Worm (Caenorhabditis elegans) whole organism, young adult: ENCODE measurements around the gene R11H6.5.
A peak's percentile ranks its signal among the peaks of the same experiment; 100 is the strongest.

Source experiments
- B0035.1 ChIP-seq: sonication (generic microtip); optimal IDR thresholded peaks from 2 replicates; lab custom pipeline; 2016; ENCODE audit warnings: missing genetic modification characterization, mild to moderate bottlenecking, missing compliant biosample characterization, missing genotype, missing genetic modification reagents
- C06A6.2 ChIP-seq: fragments of 200-800 bp; sonication (Bioruptor generic); conservative IDR thresholded peaks from 2 replicates; pipeline ENCODE4 v1.3.6; 2022; ENCODE audit warnings: missing genetic modification characterization, missing compliant biosample characterization
- F23B12.7 ChIP-seq: sonication (generic microtip); optimal IDR thresholded peaks from 2 replicates; lab custom pipeline; 2017; ENCODE audit warnings: missing genetic modification characterization, mild to moderate bottlenecking, missing compliant biosample characterization, antibody characterized with exemption, moderate library complexity; ENCODE audit not compliant: insufficient read depth
- F33H1.4 ChIP-seq: fragments of 200-800 bp; sonication (Bioruptor generic); IDR thresholded peaks from 2 replicates; pipeline ENCODE4 v1.3.6; 2022; ENCODE audit warnings: missing genetic modification reagents, missing genetic modification characterization, missing compliant biosample characterization
- K12H6.12 ChIP-seq: fragments of 200-800 bp; sonication (Bioruptor generic); optimal IDR thresholded peaks from 2 replicates; lab custom pipeline; 2018; ENCODE audit warnings: mild to moderate bottlenecking, missing genetic modification characterization, missing compliant biosample characterization
- T07F8.4 ChIP-seq: sonication (generic microtip); optimal IDR thresholded peaks from 2 replicates; lab custom pipeline; 2016; ENCODE audit warnings: mild to moderate bottlenecking, missing genetic modification characterization, moderate library complexity, missing compliant biosample characterization
- T26A5.8 ChIP-seq: sonication (generic microtip); optimal IDR thresholded peaks from 2 replicates; lab custom pipeline; 2016; ENCODE audit warnings: missing genetic modification characterization, missing compliant biosample characterization
- Y67H2A.10 ChIP-seq: fragments of 200-800 bp; sonication (Bioruptor generic); conservative IDR thresholded peaks from 2 replicates; pipeline ENCODE4 v1.3.6; 2022; ENCODE audit warnings: missing genetic modification reagents, missing genetic modification characterization, missing compliant biosample characterization
- Y79H2A.3 ChIP-seq: fragments of 200-800 bp; sonication (Bioruptor generic); conservative IDR thresholded peaks from 2 replicates; pipeline ENCODE4 v1.3.6; 2022; ENCODE audit warnings: missing genetic modification reagents, missing genetic modification characterization, missing compliant biosample characterization
- Y95B8A.8 ChIP-seq: fragments of 200-800 bp; sonication (Bioruptor generic); IDR thresholded peaks from 2 replicates; pipeline ENCODE4 v1.3.6; 2022; ENCODE audit warnings: missing genetic modification reagents, missing genetic modification characterization, missing compliant biosample characterization
- akir-1 ChIP-seq: fragments of 200-800 bp; sonication (Bioruptor generic); optimal IDR thresholded peaks from 2 replicates; lab custom pipeline; 2018; ENCODE audit warnings: mild to moderate bottlenecking, missing genetic modification characterization, moderate library complexity, missing compliant biosample characterization
- athp-1 ChIP-seq: sonication (generic microtip); optimal IDR thresholded peaks from 2 replicates; lab custom pipeline; 2017; ENCODE audit warnings: mild to moderate bottlenecking, missing genetic modification characterization, missing compliant biosample characterization
- attf-5 ChIP-seq: fragments of 200-800 bp; sonication (Bioruptor generic); optimal IDR thresholded peaks from 2 replicates; lab custom pipeline; 2018; ENCODE audit warnings: mild to moderate bottlenecking, missing genetic modification characterization, missing compliant biosample characterization
- bed-1 ChIP-seq: fragments of 200-800 bp; sonication (Bioruptor generic); IDR thresholded peaks from 2 replicates; pipeline ENCODE4 v1.3.6; 2022; ENCODE audit warnings: missing genetic modification reagents, missing genetic modification characterization, missing compliant biosample characterization
- bed-2 ChIP-seq: fragments of 200-800 bp; sonication (Bioruptor generic); IDR thresholded peaks from 2 replicates; pipeline ENCODE4 v1.3.6; 2022; ENCODE audit warnings: missing genetic modification reagents, missing genetic modification characterization, missing compliant biosample characterization
- cebp-1 ChIP-seq, 2 experiments: fragments of 200-800 bp in 1 of 2; sonication (Bioruptor generic) in 1 of 2; sonication (generic microtip) in 1 of 2; IDR thresholded peaks in 1 of 2; optimal IDR thresholded peaks in 1 of 2; 2 replicates each; pipeline versions ENCODE4 v1.3.6 to Lab custom; 2017 to 2022; ENCODE audit warnings: missing compliant biosample characterization in 2 of 2, missing genetic modification characterization in 2 of 2, mild to moderate bottlenecking in 1 of 2, missing genetic modification reagents in 1 of 2, moderate library complexity in 1 of 2
- ceh-27 ChIP-seq: fragments of 200-800 bp; sonication (Bioruptor generic); optimal IDR thresholded peaks from 2 replicates; lab custom pipeline; 2018; ENCODE audit warnings: mild to moderate bottlenecking, missing genetic modification characterization, moderate library complexity, missing compliant biosample characterization
- ceh-58 ChIP-seq: fragments of 200-800 bp; sonication (Bioruptor generic); IDR thresholded peaks from 2 replicates; pipeline ENCODE4 v1.3.6; 2022; ENCODE audit warnings: missing genetic modification characterization, missing compliant biosample characterization
- ceh-91 ChIP-seq: fragments of 200-800 bp; sonication (Bioruptor generic); IDR thresholded peaks from 2 replicates; pipeline ENCODE4 v1.3.6; 2022; ENCODE audit warnings: missing genetic modification reagents, missing genetic modification characterization, missing compliant biosample characterization
- die-1 ChIP-seq: sonication (generic microtip); optimal IDR thresholded peaks from 2 replicates; lab custom pipeline; 2016; ENCODE audit warnings: missing genotype, mild to moderate bottlenecking, missing genetic modification characterization, missing compliant biosample characterization
- egl-18 ChIP-seq: fragments of 200-800 bp; sonication (Bioruptor generic); IDR thresholded peaks from 2 replicates; pipeline ENCODE4 v1.3.6; 2022; ENCODE audit warnings: missing genetic modification reagents, missing genetic modification characterization, missing compliant biosample characterization
- egrh-3 ChIP-seq: fragments of 200-800 bp; sonication (Bioruptor generic); IDR thresholded peaks from 2 replicates; pipeline ENCODE4 v1.3.6; 2022; ENCODE audit warnings: missing genetic modification reagents, missing genetic modification characterization, missing compliant biosample characterization
- ekl-4 ChIP-seq: fragments of 200-800 bp; sonication (Bioruptor generic); IDR thresholded peaks from 2 replicates; pipeline ENCODE4 v1.3.6; 2022; ENCODE audit warnings: missing genetic modification reagents, missing genetic modification characterization, missing compliant biosample characterization
- ets-4 ChIP-seq: fragments of 200-800 bp; sonication (Bioruptor generic); optimal IDR thresholded peaks from 2 replicates; lab custom pipeline; 2018; ENCODE audit warnings: mild to moderate bottlenecking, missing genetic modification characterization, missing compliant biosample characterization
- fkh-3 ChIP-seq: sonication (generic microtip); optimal IDR thresholded peaks from 2 replicates; lab custom pipeline; 2016; ENCODE audit warnings: mild to moderate bottlenecking, missing genetic modification characterization, missing compliant biosample characterization
- him-1 ChIP-seq: sonication (generic microtip); optimal IDR thresholded peaks from 2 replicates; lab custom pipeline; 2016; ENCODE audit warnings: missing genotype, missing genetic modification reagents, missing genetic modification characterization, missing compliant biosample characterization
- let-607 ChIP-seq, 2 experiments: fragments of 200-800 bp in 1 of 2; sonication (Bioruptor generic) in 1 of 2; sonication (generic microtip) in 1 of 2; optimal IDR thresholded peaks; 2 replicates each; lab custom pipeline; 2016 to 2018; ENCODE audit warnings: mild to moderate bottlenecking in 2 of 2, missing compliant biosample characterization in 2 of 2, missing genetic modification characterization in 2 of 2, moderate library complexity in 2 of 2, missing genotype in 1 of 2
- lin-54 ChIP-seq: fragments of 200-800 bp; sonication (Bioruptor generic); optimal IDR thresholded peaks from 2 replicates; lab custom pipeline; 2018; ENCODE audit warnings: mild to moderate bottlenecking, missing genetic modification characterization, missing compliant biosample characterization
- madf-10 ChIP-seq: sonication (generic microtip); optimal IDR thresholded peaks from 2 replicates; lab custom pipeline; 2016; ENCODE audit warnings: mild to moderate bottlenecking, missing genetic modification characterization, missing compliant biosample characterization
- madf-6 ChIP-seq: fragments of 200-800 bp; sonication (Bioruptor generic); IDR thresholded peaks from 2 replicates; pipeline ENCODE4 v1.3.6; 2022; ENCODE audit warnings: missing genetic modification reagents, missing genetic modification characterization, missing compliant biosample characterization
- madf-8 ChIP-seq: fragments of 200-800 bp; sonication (Bioruptor generic); conservative IDR thresholded peaks from 2 replicates; pipeline ENCODE4 v1.3.6; 2022; ENCODE audit warnings: missing genetic modification reagents, missing genetic modification characterization, missing compliant biosample characterization
- mxl-1 ChIP-seq: sonication (generic microtip); optimal IDR thresholded peaks from 2 replicates; lab custom pipeline; 2016; ENCODE audit warnings: missing genetic modification characterization, missing compliant biosample characterization
- nhr-120 ChIP-seq: fragments of 200-800 bp; sonication (Bioruptor generic); IDR thresholded peaks from 2 replicates; pipeline ENCODE4 v1.3.6; 2022; ENCODE audit warnings: missing genetic modification characterization, missing compliant biosample characterization
- sea-2 ChIP-seq: fragments of 200-800 bp; sonication (Bioruptor generic); IDR thresholded peaks from 2 replicates; pipeline ENCODE4 v1.3.6; 2022; ENCODE audit warnings: missing genetic modification characterization, missing compliant biosample characterization
- snpc-1.1 ChIP-seq: sonication (generic microtip); optimal IDR thresholded peaks from 2 replicates; lab custom pipeline; 2017; ENCODE audit warnings: missing genetic modification characterization, mild to moderate bottlenecking, missing compliant biosample characterization, antibody characterized with exemption, moderate library complexity, missing genotype, missing genetic modification reagents; ENCODE audit not compliant: insufficient read depth
- snpc-1.3 ChIP-seq: sonication (generic microtip); optimal IDR thresholded peaks from 2 replicates; lab custom pipeline; 2017; ENCODE audit warnings: missing genetic modification characterization, mild to moderate bottlenecking, missing compliant biosample characterization, antibody characterized with exemption, moderate library complexity, missing genotype, missing genetic modification reagents; ENCODE audit not compliant: insufficient read depth
- snpc-4 ChIP-seq, 5 experiments: fragments of 150-350 bp in 1 of 5; sonication (generic microtip) in 4 of 5; optimal IDR thresholded peaks; 2 replicates each; lab custom pipeline; 2014 to 2018; ENCODE audit warnings: missing genetic modification characterization in 5 of 5, missing biosample characterization in 3 of 5, antibody characterized with exemption in 2 of 5, mild to moderate bottlenecking in 2 of 5, missing compliant biosample characterization in 2 of 5, missing genotype in 2 of 5, moderate library complexity in 2 of 5, missing genetic modification reagents in 1 of 5
- tbx-9 ChIP-seq: sonication (generic microtip); optimal IDR thresholded peaks from 2 replicates; lab custom pipeline; 2016; ENCODE audit warnings: borderline replicate concordance, missing genetic modification characterization, inconsistent platforms, missing compliant biosample characterization
- zim-3 ChIP-seq: sonication (generic microtip); optimal IDR thresholded peaks from 2 replicates; lab custom pipeline; 2017; ENCODE audit warnings: mild to moderate bottlenecking, missing genetic modification characterization, moderate library complexity, missing compliant biosample characterization
- ztf-22 ChIP-seq: fragments of 200-800 bp; sonication (Bioruptor generic); optimal IDR thresholded peaks from 2 replicates; lab custom pipeline; 2018; ENCODE audit warnings: mild to moderate bottlenecking, missing genetic modification characterization, moderate library complexity, missing compliant biosample characterization

R11H6.5 gene

DNA sequence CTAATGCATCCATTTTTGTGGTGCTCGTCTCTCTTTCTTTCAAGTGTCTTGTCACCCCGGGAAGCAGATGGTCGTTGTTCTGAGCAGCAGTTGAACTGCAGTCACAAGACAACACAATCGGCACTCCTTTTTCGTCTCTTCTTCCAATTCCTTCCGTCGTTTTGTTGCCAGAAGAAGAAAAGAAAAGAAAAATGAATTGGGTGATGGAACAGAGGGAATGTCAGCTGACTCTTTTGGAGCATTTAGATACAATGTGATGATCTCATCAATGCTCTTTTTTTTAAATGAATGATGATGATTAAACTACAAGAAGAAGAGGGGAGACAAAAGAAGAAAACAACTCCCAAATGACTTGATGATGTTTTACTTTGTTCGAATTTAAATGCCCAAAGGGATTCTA lies 37.9 kb upstream of the R11H6.5 start:
- no peak for TF ChIP-seq ceh-58 (GFP tag; lab: Robert Waterston, UW)
- no peak for TF ChIP-seq cebp-1 (GFP tag; IDR thresholded peaks at IDR 0.05; lab: Robert Waterston, UW)
- TF ChIP-seq cebp-1 (tag; optimal IDR thresholded peaks at IDR 0.05; lab: Kevin White, UChicago): peak; percentile 19

DNA sequence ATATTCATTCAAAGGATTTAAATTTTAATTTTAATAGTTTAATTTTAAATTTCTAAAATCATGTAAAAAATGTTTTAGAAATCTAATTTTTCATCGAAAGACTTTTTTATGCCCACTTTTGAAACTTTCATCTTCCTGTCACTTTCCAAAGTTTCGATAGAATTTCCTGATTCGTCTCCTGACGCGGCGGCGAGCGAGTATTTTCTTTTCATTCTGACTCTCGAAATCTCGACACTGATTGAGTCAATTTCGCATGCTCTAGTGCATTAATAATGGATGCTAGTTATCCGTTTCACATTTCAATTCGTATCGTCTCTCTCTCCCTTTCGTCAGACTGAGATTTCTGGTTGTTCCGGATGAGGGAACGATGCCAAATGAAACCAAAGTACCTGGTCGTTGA lies 36.8 kb upstream of the R11H6.5 start:
- TF ChIP-seq madf-8 (no peak), ceh-27 (GFP tag; lab: Kevin White, UChicago) (no peak), snpc-1.3 (tag; lab: Kevin White, UChicago) (no peak), akir-1 (GFP tag; lab: Kevin White, UChicago) (no peak), die-1 (tag; lab: Kevin White, UChicago) (no peak), bed-1 (no peak), F33H1.4 (GFP tag; lab: Robert Waterston, UW) (no peak), ztf-22 (GFP tag; lab: Kevin White, UChicago) (no peak), fkh-3 (tag; lab: Kevin White, UChicago) (no peak), snpc-1.1 (no peak), K12H6.12 (tag; lab: Kevin White, UChicago) (no peak)
- TF ChIP-seq, all 124 proteins: peak for 0

DNA sequence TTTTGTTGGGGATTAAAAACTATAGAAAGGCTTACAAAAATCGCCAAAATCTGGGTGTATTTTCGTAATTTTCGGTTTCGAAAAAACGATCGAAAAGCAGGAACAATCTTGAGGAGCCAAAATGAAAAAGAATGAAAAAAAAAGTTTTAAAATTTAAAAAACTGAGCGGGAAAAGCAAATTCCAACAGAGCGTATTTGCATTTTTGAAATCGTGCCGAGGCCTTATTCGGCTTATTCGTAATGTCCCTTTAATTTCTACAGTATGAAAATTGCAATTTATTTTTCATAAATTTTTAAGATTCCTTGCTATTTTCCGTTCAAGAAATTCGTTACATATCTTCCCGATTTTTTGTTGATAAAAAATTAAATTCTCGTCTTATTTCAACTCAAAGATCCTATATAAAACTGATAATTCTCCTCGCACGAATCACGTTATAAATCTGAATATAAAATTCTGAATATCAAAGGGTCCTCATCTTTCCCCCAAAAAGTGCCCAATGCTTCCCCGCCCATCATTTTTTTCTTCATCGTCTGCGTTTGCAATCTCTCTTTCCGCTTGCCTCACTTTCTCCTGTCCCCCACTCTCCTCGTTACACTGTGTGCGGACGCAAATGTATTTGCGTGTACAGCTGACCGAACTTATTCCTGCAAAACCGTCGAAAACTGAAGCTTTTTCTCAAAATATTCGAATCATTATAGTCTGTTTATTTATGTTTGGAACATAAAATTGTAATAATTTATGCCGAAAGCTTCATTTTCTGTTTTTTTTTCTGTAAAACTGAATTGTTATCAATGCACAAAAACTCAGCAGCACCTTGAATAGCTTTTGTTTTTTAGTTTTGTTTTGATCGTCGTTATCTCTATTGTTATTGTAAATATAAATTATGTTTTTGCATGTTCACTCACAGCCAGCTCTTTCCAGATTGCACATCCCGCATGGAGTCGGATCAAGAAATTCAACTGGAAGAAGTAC lies 34.1 kb upstream of the R11H6.5 start, which contains the start of the genes rfc-1 and pmp-3:
Gene rfc-1 (minus strand): TSS at position 163 of the 973 bp plus-strand sequence.
Gene pmp-3 (plus strand): TSS at position 923 of the 973 bp plus-strand sequence.
- TF ChIP-seq let-607 (tag; optimal IDR thresholded peaks at IDR 0.05; lab: Kevin White, UChicago) (no peak), B0035.1 (tag; lab: Kevin White, UChicago) (no peak), egl-18 (GFP tag; lab: Robert Waterston, UW) (no peak), him-1 (peak; percentile 25), Y95B8A.8 (GFP tag; lab: Robert Waterston, UW) (no peak), F33H1.4 (GFP tag; lab: Robert Waterston, UW) (peak; percentile 88), bed-2 (GFP tag; lab: Robert Waterston, UW) (no peak), madf-10 (tag; lab: Kevin White, UChicago) (no peak), ets-4 (GFP tag; lab: Kevin White, UChicago) (no peak), ceh-58 (GFP tag; lab: Robert Waterston, UW) (no peak), F23B12.7 (tag; lab: Kevin White, UChicago) (peak; percentile 61), snpc-4 (GFP tag; optimal IDR thresholded peaks at IDR 0.05; lab: Kevin White, UChicago) (no peak), snpc-4 (tag; optimal IDR thresholded peaks at IDR 0.05; lab: Kevin White, UChicago) (peak in 3 of 4 experiments; percentile 41 to 59 (median 44)), sea-2 (no peak), nhr-120 (GFP tag; lab: Robert Waterston, UW) (no peak), tbx-9 (tag; lab: Kevin White, UChicago) (no peak), Y79H2A.3 (GFP tag; lab: Robert Waterston, UW) (no peak), zim-3 (tag; lab: Kevin White, UChicago) (no peak), ceh-91 (GFP tag; lab: Robert Waterston, UW) (peak; percentile 76), snpc-1.1 (peak; percentile 56), lin-54 (GFP tag; lab: Kevin White, UChicago) (peak; percentile 75), egrh-3 (GFP tag; lab: Robert Waterston, UW) (no peak), ekl-4 (GFP tag; lab: Robert Waterston, UW) (no peak), T07F8.4 (tag; lab: Kevin White, UChicago) (no peak), snpc-1.3 (tag; lab: Kevin White, UChicago) (peak; percentile 58), ztf-22 (GFP tag; lab: Kevin White, UChicago) (no peak), madf-6 (peak; percentile 88), mxl-1 (tag; lab: Kevin White, UChicago) (no peak), attf-5 (GFP tag; lab: Kevin White, UChicago) (no peak), C06A6.2 (no peak), Y67H2A.10 (GFP tag; lab: Robert Waterston, UW) (no peak), athp-1 (no peak), T26A5.8 (tag; lab: Kevin White, UChicago) (no peak)
